Worm (Caenorhabditis elegans) whole organism, mixed stage, embryonic: ENCODE results near the gene lmtr-3.

Experiments used
- M03D4.4 ChIP-seq: sonication (generic microtip); optimal IDR thresholded peaks from 2 replicates; lab custom pipeline; 2017; ENCODE audit warnings: mild to moderate bottlenecking, missing genetic modification characterization, missing compliant biosample characterization
- ceh-39 ChIP-seq: fragments of 150-350 bp; optimal IDR thresholded peaks from 2 replicates; lab custom pipeline; 2014; ENCODE audit warnings: missing biosample characterization, missing genetic modification characterization
- ceh-43 ChIP-seq: fragments of 200-800 bp; sonication (Bioruptor generic); optimal IDR thresholded peaks from 2 replicates; lab custom pipeline; 2018; ENCODE audit warnings: mild to moderate bottlenecking, missing genetic modification characterization, moderate library complexity, missing compliant biosample characterization
- ceh-83 ChIP-seq: fragments of 200-800 bp; sonication (Bioruptor generic); optimal IDR thresholded peaks from 2 replicates; lab custom pipeline; 2018; ENCODE audit warnings: mild to moderate bottlenecking, missing genetic modification characterization, missing compliant biosample characterization
- ces-1 ChIP-seq: fragments of 150-350 bp; optimal IDR thresholded peaks from 2 replicates; lab custom pipeline; 2014; ENCODE audit warnings: missing biosample characterization, missing genetic modification reagents, missing genetic modification characterization
- cnd-1 ChIP-seq: fragments of 200-800 bp; sonication (Bioruptor generic); optimal IDR thresholded peaks from 2 replicates; lab custom pipeline; 2018; ENCODE audit warnings: mild to moderate bottlenecking, missing genetic modification characterization, missing compliant biosample characterization
- elt-1 ChIP-seq: sonication (generic microtip); optimal IDR thresholded peaks from 2 replicates; lab custom pipeline; 2017; ENCODE audit warnings: missing genetic modification characterization, mild to moderate bottlenecking, missing compliant biosample characterization, antibody characterized with exemption, moderate library complexity, borderline replicate concordance; ENCODE audit not compliant: insufficient read depth
- elt-3 ChIP-seq: fragments of 150-350 bp; optimal IDR thresholded peaks from 2 replicates; lab custom pipeline; 2014; ENCODE audit warnings: missing biosample characterization, missing genetic modification characterization
- ham-2 ChIP-seq: fragments of 200-800 bp; sonication (Bioruptor generic); optimal IDR thresholded peaks from 2 replicates; lab custom pipeline; 2018; ENCODE audit warnings: mild to moderate bottlenecking, missing genetic modification characterization, missing compliant biosample characterization
- lin-32 ChIP-seq: fragments of 200-800 bp; sonication (Bioruptor generic); optimal IDR thresholded peaks from 2 replicates; lab custom pipeline; 2018; ENCODE audit warnings: mild to moderate bottlenecking, missing genetic modification characterization, missing compliant biosample characterization
- lsy-2 ChIP-seq: fragments of 150-350 bp; optimal IDR thresholded peaks from 2 replicates; lab custom pipeline; 2014; ENCODE audit warnings: missing biosample characterization, missing genetic modification characterization
- mab-5 ChIP-seq: fragments of 150-350 bp; optimal IDR thresholded peaks from 2 replicates; lab custom pipeline; 2014; ENCODE audit warnings: missing biosample characterization, missing genetic modification characterization
- mep-1 ChIP-seq: fragments of 150-350 bp; optimal IDR thresholded peaks from 2 replicates; lab custom pipeline; 2017; ENCODE audit warnings: missing biosample characterization, missing genetic modification reagents, missing genetic modification characterization, inconsistent platforms
- mls-2 ChIP-seq: sonication (generic microtip); optimal IDR thresholded peaks from 2 replicates; lab custom pipeline; 2016; ENCODE audit warnings: mild to moderate bottlenecking, missing genetic modification characterization, moderate library complexity, missing compliant biosample characterization
- nhr-12 ChIP-seq: fragments of 150-350 bp; optimal IDR thresholded peaks from 2 replicates; lab custom pipeline; 2014; ENCODE audit warnings: missing biosample characterization, missing genetic modification characterization
- nhr-2 ChIP-seq: fragments of 150-350 bp; optimal IDR thresholded peaks from 2 replicates; lab custom pipeline; 2014; ENCODE audit warnings: missing biosample characterization, missing genetic modification characterization
- nhr-237 ChIP-seq: fragments of 150-350 bp; optimal IDR thresholded peaks from 2 replicates; lab custom pipeline; 2014; ENCODE audit warnings: missing biosample characterization, missing genetic modification characterization
- nhr-28 ChIP-seq: fragments of 150-350 bp; optimal IDR thresholded peaks from 2 replicates; lab custom pipeline; 2014; ENCODE audit warnings: missing biosample characterization, missing genetic modification characterization
- nhr-76 ChIP-seq: sonication (generic microtip); optimal IDR thresholded peaks from 2 replicates; lab custom pipeline; 2017; ENCODE audit warnings: missing biosample characterization, missing genetic modification characterization
- sem-2 ChIP-seq: fragments of 200-800 bp; sonication (Bioruptor generic); optimal IDR thresholded peaks from 2 replicates; lab custom pipeline; 2018; ENCODE audit warnings: mild to moderate bottlenecking, missing genetic modification characterization, missing compliant biosample characterization
- snpc-4 ChIP-seq: fragments of 150-350 bp; optimal IDR thresholded peaks from 2 replicates; lab custom pipeline; 2014; ENCODE audit warnings: missing biosample characterization, missing genetic modification characterization
- sptf-1 ChIP-seq: sonication (generic microtip); optimal IDR thresholded peaks from 2 replicates; lab custom pipeline; 2017; ENCODE audit warnings: mild to moderate bottlenecking, missing genetic modification characterization, moderate library complexity, missing compliant biosample characterization
- tbx-8 ChIP-seq: fragments of 200-800 bp; sonication (Bioruptor generic); optimal IDR thresholded peaks from 2 replicates; lab custom pipeline; 2018; ENCODE audit warnings: mild to moderate bottlenecking, missing genetic modification characterization, moderate library complexity, missing compliant biosample characterization
- unc-39 ChIP-seq: fragments of 150-350 bp; optimal IDR thresholded peaks from 2 replicates; lab custom pipeline; 2014; ENCODE audit warnings: missing biosample characterization, missing genetic modification characterization
- unc-62 ChIP-seq: fragments of 150-350 bp; optimal IDR thresholded peaks from 2 replicates; lab custom pipeline; 2014; ENCODE audit warnings: missing biosample characterization, missing genetic modification reagents, missing genetic modification characterization
- zip-8 ChIP-seq: fragments of 150-350 bp; optimal IDR thresholded peaks from 2 replicates; lab custom pipeline; 2014; ENCODE audit warnings: missing biosample characterization, missing genetic modification characterization
- ztf-11 ChIP-seq: fragments of 150-350 bp; optimal IDR thresholded peaks from 2 replicates; lab custom pipeline; 2014; ENCODE audit warnings: missing biosample characterization, missing genetic modification characterization

The lmtr-3 gene

DNA sequence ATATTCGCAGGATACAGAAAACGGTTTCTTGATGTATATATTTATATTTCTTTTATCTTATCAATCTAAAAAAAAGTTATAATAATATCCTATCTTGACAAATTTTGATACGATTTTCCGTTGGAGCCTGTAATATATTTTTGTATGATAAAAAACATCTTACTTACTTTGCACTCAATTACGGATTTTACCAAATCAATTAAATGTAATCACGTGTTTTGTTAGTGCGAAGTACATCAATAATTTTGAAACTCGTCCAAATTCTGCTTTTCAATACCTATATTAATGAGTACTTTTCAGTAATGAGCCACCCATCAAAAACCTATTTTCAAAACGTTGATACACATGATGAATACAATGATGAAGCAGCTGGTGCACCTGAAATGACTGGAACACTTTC lies 25.4 kb downstream of the lmtr-3 start, which contains the start of gene T19C4.1:
TSS of gene T19C4.1 (plus strand) at position 301 of the 400 bp plus-strand sequence.
- no peak for TF ChIP-seq ceh-43

DNA sequence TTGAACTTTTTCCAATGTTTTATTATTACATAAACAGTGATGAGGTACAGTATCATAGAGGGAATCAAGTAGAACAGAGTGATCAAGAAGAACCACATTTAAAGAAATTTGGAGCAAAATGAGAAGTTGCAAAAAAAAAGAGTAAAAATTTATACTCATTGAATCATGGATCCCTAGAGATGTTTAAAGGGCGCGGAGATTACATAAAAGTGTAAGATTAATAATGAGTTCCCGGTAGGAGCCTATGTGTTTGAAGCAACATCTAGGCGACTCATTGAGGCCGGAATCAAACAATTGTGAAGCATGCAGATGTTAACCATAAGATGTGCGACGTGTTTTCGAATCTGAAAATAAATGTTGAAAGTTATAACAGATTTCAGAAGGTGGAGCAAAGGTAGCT lies 28.3 kb downstream of the lmtr-3 start, which contains the start of gene srg-39:
TSS of gene srg-39 (minus strand) at position 101 of the 400 bp plus-strand sequence.
- TF ChIP-seq ceh-83 (GFP tag; lab: Kevin White, UChicago): no peak
- TF ChIP-seq ham-2 (GFP tag; lab: Kevin White, UChicago): no peak
- no peak for TF ChIP-seq sem-2 (GFP tag; lab: Kevin White, UChicago)

DNA sequence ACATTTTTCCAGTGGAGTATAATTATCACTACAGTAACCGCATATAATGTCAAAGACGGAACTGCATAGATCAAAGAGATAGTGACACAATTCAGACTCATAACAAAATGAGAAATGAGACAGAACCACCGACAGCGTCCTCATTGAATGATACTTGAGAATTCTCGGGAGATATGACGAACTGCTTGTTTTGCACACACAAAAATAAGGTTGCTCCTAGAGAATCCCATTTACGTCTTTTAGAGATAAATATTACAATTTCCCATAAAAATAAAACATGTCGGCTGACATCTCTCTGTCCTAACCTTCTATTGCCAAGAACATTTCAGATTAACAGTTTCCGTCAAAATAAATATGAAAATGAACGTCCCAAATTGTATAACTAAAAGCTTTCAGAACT lies 31.6 kb downstream of the lmtr-3 start, which contains the start of gene srg-38:
TSS of gene srg-38 (minus strand) at position 101 of the 400 bp plus-strand sequence.
- no peak for TF ChIP-seq ztf-11
- TF ChIP-seq mls-2 (tag; lab: Kevin White, UChicago): no peak
- TF ChIP-seq M03D4.4: no peak
- no peak for TF ChIP-seq ham-2 (GFP tag; lab: Kevin White, UChicago)
- no peak for TF ChIP-seq unc-62 (GFP tag; lab: Kevin White, UChicago)
- TF ChIP-seq mab-5: no peak
- TF ChIP-seq ceh-39 (tag; lab: Kevin White, UChicago): no peak
- TF ChIP-seq, all 35 proteins: peak for 0

DNA sequence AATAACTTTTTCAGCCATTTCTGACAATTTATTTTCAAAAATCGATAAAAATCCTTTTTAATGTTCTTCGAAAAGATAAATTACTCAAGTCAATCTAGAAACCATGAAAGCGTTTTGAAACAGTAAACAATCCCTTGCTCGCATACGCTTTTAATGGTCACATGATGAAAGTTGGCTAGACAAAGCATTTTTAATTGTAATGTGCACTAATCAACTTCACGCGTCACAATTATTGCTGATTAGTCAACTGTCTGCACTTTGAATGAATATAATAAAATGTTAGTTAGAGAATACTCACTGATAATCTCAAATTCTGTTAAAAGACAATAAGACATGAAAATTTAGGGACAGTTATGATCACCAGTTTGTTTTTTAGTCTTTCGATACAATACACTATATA lies 32.6 kb downstream of the lmtr-3 start:
- no peak for TF ChIP-seq sptf-1 (tag; lab: Kevin White, UChicago)
- TF ChIP-seq nhr-76 (tag; lab: Kevin White, UChicago): no peak
- TF ChIP-seq snpc-4: no peak
- no peak for TF ChIP-seq nhr-237 (tag; lab: Kevin White, UChicago)
- no peak for TF ChIP-seq elt-3 (tag; lab: Kevin White, UChicago)
- no peak for TF ChIP-seq lin-32 (GFP tag; lab: Kevin White, UChicago)
- TF ChIP-seq mep-1 (tag; lab: Kevin White, UChicago): no peak
- TF ChIP-seq cnd-1 (tag; lab: Kevin White, UChicago): no peak

DNA sequence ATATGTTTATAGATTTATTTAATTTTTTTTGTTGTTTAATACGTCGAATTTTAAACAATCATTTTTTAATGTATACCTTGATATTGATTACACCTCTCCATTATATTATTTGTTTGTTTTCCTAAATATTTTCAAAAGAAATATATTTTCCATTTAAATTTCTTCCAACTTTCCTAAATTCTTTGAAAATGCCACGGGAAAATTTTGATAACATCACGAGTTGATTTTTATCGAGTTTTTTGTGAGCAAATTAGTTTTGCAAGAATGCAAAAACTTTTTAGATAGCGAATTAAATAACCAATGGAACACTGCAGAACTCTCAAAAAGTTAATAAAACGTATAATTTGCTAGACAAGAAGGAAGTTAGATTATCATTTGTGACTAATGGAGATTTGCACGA lies 34.0 kb downstream of the lmtr-3 start, which contains the start of gene srg-42:
TSS of gene srg-42 (minus strand) at position 101 of the 400 bp plus-strand sequence.
- TF ChIP-seq nhr-28 (tag; lab: Kevin White, UChicago) (no peak), unc-62 (GFP tag; lab: Kevin White, UChicago) (no peak), unc-39 (no peak)

DNA sequence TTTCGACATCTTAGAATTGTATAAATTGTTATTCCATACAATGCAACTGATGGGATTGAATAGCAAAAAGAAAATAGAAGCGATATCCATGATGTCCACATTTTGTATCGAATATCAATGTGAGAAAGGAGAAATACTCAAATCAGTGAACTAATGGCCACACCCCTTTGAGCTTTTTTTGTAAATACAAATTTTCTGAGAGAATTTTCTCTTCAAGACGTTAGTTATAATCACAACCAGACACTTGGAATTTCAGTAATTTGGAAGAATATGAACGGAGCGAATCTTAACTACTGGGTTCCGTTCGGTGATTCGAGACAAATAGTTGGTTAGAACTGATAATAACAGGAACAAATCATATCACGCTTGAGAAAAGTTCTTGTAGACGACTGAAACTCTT lies 37.8 kb downstream of the lmtr-3 start, which contains the start of gene srg-41:
TSS of gene srg-41 (minus strand) at position 101 of the 400 bp plus-strand sequence.
- TF ChIP-seq elt-1 (tag; lab: Kevin White, UChicago) (no peak), unc-62 (GFP tag; lab: Kevin White, UChicago) (no peak), mab-5 (no peak)

DNA sequence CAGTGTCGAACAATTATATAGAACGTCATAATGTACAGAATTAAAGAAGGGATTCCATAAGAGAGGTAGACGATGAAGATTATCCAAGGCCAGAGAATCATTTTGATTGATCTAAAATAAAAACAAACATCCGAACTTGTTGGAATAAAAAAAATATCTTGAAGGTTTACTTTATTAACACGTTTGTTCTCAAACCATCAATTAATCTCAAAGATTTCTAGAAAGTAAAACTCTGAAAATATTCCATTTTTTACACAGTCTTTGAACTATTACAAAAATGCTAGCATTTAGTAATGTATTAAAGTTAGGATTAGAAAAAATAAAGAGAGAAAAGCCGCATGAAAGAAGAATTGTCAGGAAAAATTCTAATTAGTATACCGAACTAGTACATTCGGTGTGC lies 40.5 kb downstream of the lmtr-3 start, which contains the start of gene srg-40:
TSS of gene srg-40 (minus strand) at position 101 of the 400 bp plus-strand sequence.
- TF ChIP-seq nhr-2 (tag; lab: Kevin White, UChicago): no peak
- TF ChIP-seq zip-8: no peak
- no peak for TF ChIP-seq nhr-12 (tag; lab: Kevin White, UChicago)
- no peak for TF ChIP-seq ceh-43
- no peak for TF ChIP-seq mep-1 (tag; lab: Kevin White, UChicago)
- TF ChIP-seq ham-2 (GFP tag; lab: Kevin White, UChicago): no peak
- no peak for TF ChIP-seq M03D4.4
- no peak for TF ChIP-seq unc-39

DNA sequence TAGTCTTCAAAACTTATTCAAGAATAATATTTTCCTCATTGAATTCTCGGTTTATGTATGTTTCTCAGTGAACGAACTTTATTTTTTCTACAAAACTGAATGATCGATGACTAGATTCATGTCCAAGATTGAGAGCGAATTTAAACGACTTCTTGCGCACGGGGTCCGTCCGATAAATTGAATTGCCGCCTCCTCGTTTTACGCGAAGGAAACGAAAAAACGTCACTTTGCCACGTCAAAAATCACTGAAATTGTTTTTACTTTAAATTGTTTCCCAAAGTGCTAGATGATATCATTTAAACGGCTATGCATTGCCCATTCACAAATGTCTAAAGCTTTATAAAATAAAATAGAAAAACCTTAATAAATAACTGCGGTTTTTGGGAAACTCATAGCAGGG lies 43.8 kb downstream of the lmtr-3 start:
- TF ChIP-seq tbx-8: no peak
- no peak for TF ChIP-seq ces-1
- TF ChIP-seq lsy-2 (tag; lab: Kevin White, UChicago): no peak
- no peak for TF ChIP-seq unc-62 (GFP tag; lab: Kevin White, UChicago)
- no peak for TF ChIP-seq sptf-1 (tag; lab: Kevin White, UChicago)
- no peak for TF ChIP-seq ceh-83 (GFP tag; lab: Kevin White, UChicago)
- no peak for TF ChIP-seq nhr-12 (tag; lab: Kevin White, UChicago)
- TF ChIP-seq zip-8: no peak
- no peak for TF ChIP-seq ham-2 (GFP tag; lab: Kevin White, UChicago)
- TF ChIP-seq nhr-237 (tag; lab: Kevin White, UChicago): no peak
